Worm (Caenorhabditis elegans) whole organism, L3 larva: Measurements from ENCODE around the gene bath-15.

Experiments used
- R02D3.7 ChIP-seq: fragments of 150-350 bp; optimal IDR thresholded peaks from 2 replicates; lab custom pipeline; 2014; ENCODE audit warnings: missing biosample characterization, missing genetic modification characterization
- ZK546.5 ChIP-seq: sonication (generic microtip); optimal IDR thresholded peaks from 2 replicates; lab custom pipeline; 2017; ENCODE audit warnings: missing biosample characterization, missing genetic modification characterization
- ama-1 ChIP-seq: fragments of 150-350 bp; optimal IDR thresholded peaks from 2 replicates; lab custom pipeline; 2018
- ceh-82 ChIP-seq: fragments of 150-350 bp; optimal IDR thresholded peaks from 2 replicates; lab custom pipeline; 2014; ENCODE audit warnings: missing biosample characterization, missing genetic modification characterization
- ceh-9 ChIP-seq: sonication (generic microtip); optimal IDR thresholded peaks from 2 replicates; lab custom pipeline; 2018; ENCODE audit warnings: missing biosample characterization, missing genetic modification characterization
- daf-12 ChIP-seq: fragments of 150-350 bp; optimal IDR thresholded peaks from 2 replicates; lab custom pipeline; 2014; ENCODE audit warnings: missing biosample characterization, missing genetic modification reagents, missing genetic modification characterization
- elt-2 ChIP-seq: sonication (generic microtip); optimal IDR thresholded peaks from 2 replicates; lab custom pipeline; 2016; ENCODE audit warnings: missing genetic modification reagents, mild to moderate bottlenecking, missing genetic modification characterization, missing compliant biosample characterization
- fkh-10 ChIP-seq: sonication (generic microtip); optimal IDR thresholded peaks from 2 replicates; lab custom pipeline; 2017; ENCODE audit warnings: missing biosample characterization, missing genetic modification reagents, missing genetic modification characterization
- fkh-2 ChIP-seq: fragments of 150-350 bp; optimal IDR thresholded peaks from 2 replicates; lab custom pipeline; 2014; ENCODE audit warnings: missing biosample characterization, missing genetic modification reagents, missing genetic modification characterization
- fos-1 ChIP-seq: fragments of 150-350 bp; optimal IDR thresholded peaks from 2 replicates; lab custom pipeline; 2014; ENCODE audit warnings: missing biosample characterization, missing genetic modification characterization
- hmg-11 ChIP-seq: sonication (generic microtip); optimal IDR thresholded peaks from 2 replicates; lab custom pipeline; 2016; ENCODE audit warnings: missing genetic modification characterization, missing compliant biosample characterization
- jun-1 ChIP-seq: fragments of 150-350 bp; optimal IDR thresholded peaks from 2 replicates; lab custom pipeline; 2014; ENCODE audit warnings: missing biosample characterization, missing genetic modification reagents, missing genetic modification characterization
- lin-15B ChIP-seq: fragments of 150-350 bp; optimal IDR thresholded peaks from 2 replicates; lab custom pipeline; 2014; ENCODE audit warnings: missing biosample characterization, missing genetic modification characterization
- lin-39 ChIP-seq: fragments of 150-350 bp; optimal IDR thresholded peaks from 2 replicates; lab custom pipeline; 2018; ENCODE audit warnings: missing biosample characterization, missing genetic modification reagents, missing genetic modification characterization
- lsy-12 ChIP-seq: sonication (generic microtip); optimal IDR thresholded peaks from 2 replicates; lab custom pipeline; 2016; ENCODE audit warnings: mild to moderate bottlenecking, missing genetic modification characterization, missing compliant biosample characterization
- mdl-1 ChIP-seq: fragments of 150-350 bp; optimal IDR thresholded peaks from 2 replicates; lab custom pipeline; 2014; ENCODE audit warnings: missing biosample characterization, missing genetic modification characterization
- nfya-1 ChIP-seq: sonication (generic microtip); optimal IDR thresholded peaks from 2 replicates; lab custom pipeline; 2017; ENCODE audit warnings: missing genetic modification characterization, mild to moderate bottlenecking, missing compliant biosample characterization, antibody characterized with exemption, moderate library complexity; ENCODE audit not compliant: insufficient read depth
- nhr-237 ChIP-seq: fragments of 150-350 bp; optimal IDR thresholded peaks from 2 replicates; lab custom pipeline; 2014; ENCODE audit warnings: missing biosample characterization, missing genetic modification characterization
- nhr-25 ChIP-seq: sonication (generic microtip); optimal IDR thresholded peaks from 2 replicates; lab custom pipeline; 2017; ENCODE audit warnings: missing biosample characterization, missing genetic modification characterization
- nhr-28 ChIP-seq: fragments of 150-350 bp; optimal IDR thresholded peaks from 2 replicates; lab custom pipeline; 2014; ENCODE audit warnings: missing biosample characterization, missing genetic modification characterization
- nhr-43 ChIP-seq: sonication (generic microtip); optimal IDR thresholded peaks from 2 replicates; lab custom pipeline; 2016; ENCODE audit warnings: mild to moderate bottlenecking, missing genetic modification characterization, missing compliant biosample characterization; ENCODE audit not compliant: poor library complexity, severe bottlenecking
- pha-4 ChIP-seq: fragments of 150-350 bp; optimal IDR thresholded peaks from 2 replicates; lab custom pipeline; 2014; ENCODE audit warnings: missing biosample characterization, missing genetic modification reagents, missing genetic modification characterization
- unc-39 ChIP-seq: sonication (generic microtip); optimal IDR thresholded peaks from 4 replicates; lab custom pipeline; 2017; ENCODE audit warnings: missing biosample characterization, missing genetic modification characterization
- ztf-11 ChIP-seq: fragments of 150-350 bp; optimal IDR thresholded peaks from 2 replicates; lab custom pipeline; 2014; ENCODE audit warnings: missing biosample characterization, missing genetic modification characterization

Gene bath-15

DNA sequence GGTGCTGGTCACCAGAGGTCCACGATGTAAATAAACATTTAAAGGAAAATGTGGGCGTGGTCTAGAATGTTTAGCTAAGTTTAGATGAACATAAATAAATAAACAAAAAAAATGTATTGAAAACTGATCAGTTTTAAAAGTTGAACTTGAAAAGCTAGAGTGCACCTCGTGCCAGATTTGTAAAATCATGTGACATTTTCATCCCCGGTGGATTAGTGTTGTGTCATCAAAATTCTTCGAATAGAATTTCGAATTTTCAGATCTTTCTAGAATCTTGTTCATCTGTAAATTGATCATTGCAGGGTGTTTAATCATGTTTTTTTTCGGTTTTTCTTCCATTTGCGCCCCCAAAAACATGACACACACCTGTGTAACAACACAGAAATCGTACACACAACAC lies 49.3 kb downstream of the bath-15 start:
- no peak for TF ChIP-seq nhr-28 (tag; lab: Kevin White, UChicago)
- peak; percentile 65 for TF ChIP-seq pha-4 (tag; lab: Kevin White, UChicago)

DNA sequence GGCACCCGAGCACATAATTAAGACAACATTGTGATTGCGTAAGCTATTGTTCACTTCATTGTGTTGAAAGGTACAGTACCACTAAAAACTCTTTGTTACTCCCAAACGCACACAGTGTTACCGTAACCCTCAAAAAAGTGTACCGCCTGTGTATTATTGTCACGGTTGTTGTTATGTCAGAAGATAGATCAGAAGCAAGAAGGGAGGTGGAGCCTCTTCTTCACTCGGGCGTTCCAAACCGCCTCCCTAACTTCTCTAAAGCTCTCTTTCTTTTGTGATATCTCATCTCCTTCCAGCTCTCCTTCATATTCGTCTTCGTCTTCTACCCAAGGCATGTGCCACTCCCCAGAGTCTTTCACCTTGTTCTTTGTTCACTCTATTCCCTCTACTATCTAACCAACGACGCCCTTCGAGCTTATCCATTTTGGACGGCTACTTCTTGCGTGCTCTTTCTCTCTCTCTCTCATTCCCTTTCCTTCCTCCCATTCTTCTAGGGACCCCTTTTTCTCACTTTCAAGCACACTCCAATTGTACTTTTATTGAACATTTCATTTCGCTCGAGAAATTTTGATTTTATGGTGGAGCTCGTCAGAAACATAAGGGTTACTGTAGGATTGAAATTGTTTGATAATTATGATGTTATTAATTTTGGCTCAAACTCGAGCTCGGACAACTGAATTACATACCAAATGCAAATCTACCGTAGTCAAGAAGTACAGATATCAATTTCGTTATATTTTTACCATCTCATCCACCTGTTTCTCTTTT lies 50.2 kb downstream of the bath-15 start:
- TF ChIP-seq ceh-9 (tag; lab: Kevin White, UChicago) (no peak), nfya-1 (peak; percentile 64), ceh-82 (tag; lab: Kevin White, UChicago) (no peak), R02D3.7 (tag; lab: Kevin White, UChicago) (no peak), elt-2 (no peak), lin-39 (tag; lab: Kevin White, UChicago) (peak; percentile 61), nhr-25 (no peak), fos-1 (tag; lab: Kevin White, UChicago) (no peak), lin-15B (tag; lab: Kevin White, UChicago) (no peak), lsy-12 (no peak), nhr-43 (no peak), hmg-11 (tag; lab: Kevin White, UChicago) (peak; percentile 31), jun-1 (tag; lab: Kevin White, UChicago) (no peak), ZK546.5 (tag; lab: Kevin White, UChicago) (no peak), fkh-2 (tag; lab: Kevin White, UChicago) (no peak), ama-1 (lab: Kevin White, UChicago) (peak; percentile 17), ztf-11 (tag; lab: Kevin White, UChicago) (no peak), nhr-237 (tag; lab: Kevin White, UChicago) (no peak), fkh-10 (peak; percentile 28), daf-12 (tag; lab: Kevin White, UChicago) (no peak), unc-39 (tag; lab: Kevin White, UChicago) (no peak), mdl-1 (tag; lab: Kevin White, UChicago) (no peak)
